Fruit fly (Drosophila melanogaster): ENCODE results near the gene Trf2.

Trf2 gene

DNA sequence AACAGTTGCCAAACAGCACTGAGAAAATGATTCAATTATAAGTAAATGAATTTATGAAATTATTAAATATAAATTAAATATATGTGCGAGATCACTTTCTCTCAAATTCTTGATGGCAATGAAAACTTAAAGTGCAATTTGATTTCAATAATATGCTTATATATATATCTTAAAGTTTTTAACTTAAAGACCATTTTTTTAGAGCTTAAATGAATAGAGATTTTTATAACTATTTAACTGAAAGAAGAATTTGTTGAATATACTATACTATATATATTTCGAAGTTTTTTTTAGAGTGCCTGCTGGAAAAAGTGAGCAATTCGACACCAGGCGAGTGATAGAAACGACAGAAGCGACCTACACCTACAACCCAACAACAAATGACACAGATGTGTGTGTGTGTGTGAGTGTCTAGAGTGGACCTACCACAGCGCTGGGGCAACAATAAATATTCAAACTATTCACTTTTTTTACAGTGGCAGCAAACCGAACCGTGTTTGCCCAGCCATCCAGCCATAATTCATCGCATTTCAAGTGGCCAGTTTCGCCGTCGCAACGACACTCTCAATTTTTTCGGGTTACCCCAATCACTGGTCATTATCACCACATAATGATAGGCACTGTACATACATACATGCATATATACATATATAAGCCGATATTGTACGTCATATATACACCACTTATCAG is 36.0 kb downstream of the Trf2 start:
- TF ChIP-seq CG17801 (GFP tag; optimal IDR thresholded peaks at IDR 0.05; ENCODE audit: partially characterized antibody) = peak; percentile 9

DNA sequence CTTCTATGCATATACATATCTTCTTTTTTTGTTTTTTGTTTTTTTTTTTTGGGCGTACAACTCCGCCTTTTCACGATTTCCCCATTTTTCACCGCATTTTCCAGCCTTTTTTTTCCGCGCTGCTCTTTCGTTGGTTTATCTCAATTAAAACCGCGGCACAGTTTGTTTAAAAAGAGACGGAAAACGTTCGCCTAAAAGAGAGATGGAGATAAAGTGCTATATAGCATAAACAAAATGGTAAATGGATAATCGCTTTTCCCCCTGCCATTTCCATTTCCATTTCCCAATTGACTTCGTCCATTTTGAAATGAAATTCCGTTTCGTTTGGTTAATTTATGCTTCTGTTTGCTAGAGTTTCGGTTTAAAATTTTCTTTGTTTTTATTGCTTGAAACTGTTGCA is 38.1 kb downstream of the Trf2 start:
- no peak for TF ChIP-seq CG17801 (GFP tag; optimal IDR thresholded peaks at IDR 0.05; ENCODE audit: partially characterized antibody)

DNA sequence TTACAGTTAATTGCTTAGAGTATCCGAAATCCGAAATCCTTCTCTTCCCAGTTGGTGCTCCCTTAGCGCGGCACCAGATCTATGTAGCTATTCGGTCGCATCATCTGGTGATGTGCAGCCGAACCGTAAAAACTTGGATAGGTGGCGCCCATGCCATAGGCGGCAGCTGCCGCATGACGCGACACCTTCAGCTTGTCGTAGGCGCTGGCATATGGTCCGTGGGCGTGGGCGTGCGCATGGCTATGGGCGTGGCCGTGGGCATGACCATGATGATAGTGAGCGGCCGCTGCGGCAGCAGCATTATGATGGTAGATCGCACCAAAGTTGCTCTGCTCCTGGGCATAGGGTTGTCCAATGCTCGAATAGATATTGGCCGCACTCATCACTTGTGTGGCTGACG is 39.1 kb downstream of the Trf2 start:
- no peak for TF ChIP-seq CG17801 (GFP tag; optimal IDR thresholded peaks at IDR 0.05; ENCODE audit: partially characterized antibody)

DNA sequence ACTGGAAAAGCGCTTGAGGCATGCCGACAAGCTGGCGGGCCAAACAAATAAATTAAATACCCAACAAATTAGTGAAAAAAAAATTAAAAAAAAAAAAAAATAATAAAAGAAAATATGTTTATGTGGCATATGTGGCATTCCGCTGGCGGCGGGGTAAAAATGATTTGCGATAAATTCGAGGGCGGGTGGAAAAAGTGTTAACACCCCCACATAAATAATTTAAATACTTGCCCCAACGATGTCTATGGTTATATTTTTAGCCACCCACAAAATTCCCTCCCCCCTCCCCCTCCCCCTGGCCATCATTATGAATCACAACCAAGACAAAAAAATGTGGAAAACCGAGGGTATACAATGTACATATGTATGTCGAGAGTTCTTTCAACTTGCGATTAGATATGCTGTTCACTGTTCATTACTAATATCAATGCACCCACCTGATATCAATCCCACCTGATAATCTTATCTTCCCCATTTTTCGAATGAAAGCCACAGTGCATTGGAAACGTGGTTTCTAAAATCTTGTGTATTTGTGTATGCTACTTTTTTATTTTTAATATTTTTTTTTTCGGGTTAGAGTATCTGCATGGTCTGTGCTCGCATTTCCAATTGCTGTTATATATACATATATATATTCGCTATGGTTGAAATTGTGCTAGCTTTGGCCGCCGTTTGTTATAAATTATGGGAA is 41.3 kb downstream of the Trf2 start:
- no peak for TF ChIP-seq CG17801 (GFP tag; optimal IDR thresholded peaks at IDR 0.05; ENCODE audit: partially characterized antibody)

DNA sequence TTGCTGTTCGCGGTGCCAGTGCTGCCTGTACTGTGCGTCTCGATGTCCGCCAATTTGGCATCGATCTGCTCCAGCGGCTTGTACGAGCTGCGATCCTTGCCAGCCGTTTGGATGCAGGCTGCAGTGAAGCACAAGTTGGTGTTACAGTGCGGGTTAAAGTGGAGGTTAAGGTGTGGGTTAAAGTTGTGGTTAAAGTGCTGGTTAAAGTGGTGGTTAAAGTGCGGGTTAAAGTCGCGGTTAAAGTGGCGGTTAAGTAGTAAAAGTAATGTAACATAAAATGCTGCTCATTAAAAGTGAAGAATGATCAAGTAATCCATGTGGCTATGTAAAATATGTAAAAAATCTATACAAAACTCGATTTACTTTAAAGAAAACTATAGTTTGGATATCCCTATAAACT is 43.1 kb downstream of the Trf2 start:
- TF ChIP-seq CG17801 (GFP tag; optimal IDR thresholded peaks at IDR 0.05; ENCODE audit: partially characterized antibody) = no peak

DNA sequence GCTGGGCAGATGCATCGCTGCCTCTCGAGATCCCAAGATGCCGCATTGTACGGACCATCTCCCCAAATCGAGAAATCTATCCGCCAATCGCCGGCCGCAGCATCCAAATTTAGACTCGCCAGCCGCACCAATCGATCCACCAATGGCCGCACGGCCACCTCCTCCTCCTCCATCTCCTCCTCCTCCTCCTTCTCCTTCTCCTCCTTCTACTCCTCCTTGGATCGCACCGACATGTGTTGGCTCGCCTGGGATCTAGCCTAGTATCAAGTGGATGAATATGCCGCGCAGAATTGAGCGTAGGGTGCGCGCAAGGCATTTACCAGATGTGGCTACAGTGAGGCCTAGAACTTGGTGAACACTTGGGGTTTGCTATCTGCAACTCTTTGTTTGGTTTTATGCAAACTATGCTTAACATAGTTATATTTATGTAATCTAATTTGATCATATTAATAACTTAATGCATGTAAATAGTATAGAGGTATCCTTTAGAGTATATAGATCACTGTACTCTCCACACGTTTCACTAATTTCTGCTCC is 46.0 kb downstream of the Trf2 start, which contains the start of gene org-1:
TSS of gene org-1 (minus strand) at position 51 of the 537 bp plus-strand sequence.
- TF ChIP-seq CG17801 (GFP tag; optimal IDR thresholded peaks at IDR 0.05; ENCODE audit: partially characterized antibody) = peak; percentile 89

DNA sequence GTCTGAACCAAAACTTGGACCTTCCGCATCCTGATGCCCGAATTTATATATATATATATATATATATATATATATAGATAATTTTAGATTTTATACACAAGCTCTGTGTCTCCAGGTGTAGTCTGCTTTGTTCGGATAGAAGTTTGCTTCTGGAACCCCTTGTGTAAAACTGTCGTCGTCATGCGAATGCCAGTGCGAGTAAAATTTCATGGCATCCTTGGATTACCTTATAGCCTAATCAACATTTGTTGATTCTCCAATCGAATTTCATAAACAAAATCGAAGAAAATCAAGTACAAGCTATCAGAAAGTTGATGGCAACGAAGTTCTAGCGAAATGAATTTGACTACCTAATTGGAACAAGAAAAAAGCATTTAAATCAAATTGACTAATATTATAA is 48.5 kb downstream of the Trf2 start, which contains the start of gene CG32713:
TSS of gene CG32713 (minus strand) at position 101 of the 400 bp plus-strand sequence.
- TF ChIP-seq CG17801 (GFP tag; optimal IDR thresholded peaks at IDR 0.05; ENCODE audit: partially characterized antibody) = no peak

DNA sequence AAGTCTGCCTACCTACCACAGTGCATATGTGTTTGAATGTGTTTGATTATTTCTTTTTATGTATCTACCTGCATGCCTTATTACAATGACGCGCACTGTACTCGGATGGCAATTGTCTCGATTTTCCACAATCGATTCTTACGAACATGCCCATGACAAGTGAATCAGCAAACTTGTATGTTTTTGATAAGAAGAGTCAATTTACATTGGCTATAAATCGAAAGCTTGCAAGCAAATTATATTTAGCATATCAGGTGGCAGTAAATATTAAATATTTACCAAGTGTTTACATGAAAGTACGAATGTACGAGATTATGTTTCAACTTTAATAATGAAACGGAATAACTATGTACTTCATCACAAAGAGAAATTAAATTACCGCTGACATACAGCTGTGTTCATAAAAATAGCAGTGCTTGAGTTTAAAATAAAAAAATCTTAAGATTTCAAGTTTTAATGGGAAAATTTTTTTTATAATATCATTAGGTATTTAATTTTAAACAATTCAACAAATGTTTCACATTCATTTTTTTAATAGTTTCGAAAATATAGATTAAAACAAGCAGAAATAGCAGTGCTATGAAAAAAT is 50.5 kb downstream of the Trf2 start:
- no peak for TF ChIP-seq CG17801 (GFP tag; optimal IDR thresholded peaks at IDR 0.05; ENCODE audit: partially characterized antibody)

DNA sequence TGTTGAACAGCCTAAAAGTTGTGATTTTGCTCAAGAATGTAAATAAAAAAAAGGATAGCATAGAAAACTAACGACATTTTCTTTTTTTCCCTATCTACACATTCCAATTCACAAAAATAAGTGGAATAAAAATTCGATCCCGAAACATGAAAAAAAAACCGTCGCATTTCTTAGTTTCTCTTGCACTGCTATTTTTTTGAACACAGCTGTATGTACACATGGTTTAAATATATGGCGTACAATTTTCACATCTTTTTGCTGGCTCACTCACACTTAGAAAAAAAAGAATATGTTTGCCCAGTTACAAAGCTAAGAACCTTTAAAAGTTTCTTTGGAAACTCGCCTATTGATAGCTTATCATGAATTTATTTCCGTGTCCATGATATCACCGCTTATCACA is 51.2 kb downstream of the Trf2 start:
- no peak for TF ChIP-seq CG17801 (GFP tag; optimal IDR thresholded peaks at IDR 0.05; ENCODE audit: partially characterized antibody)

DNA sequence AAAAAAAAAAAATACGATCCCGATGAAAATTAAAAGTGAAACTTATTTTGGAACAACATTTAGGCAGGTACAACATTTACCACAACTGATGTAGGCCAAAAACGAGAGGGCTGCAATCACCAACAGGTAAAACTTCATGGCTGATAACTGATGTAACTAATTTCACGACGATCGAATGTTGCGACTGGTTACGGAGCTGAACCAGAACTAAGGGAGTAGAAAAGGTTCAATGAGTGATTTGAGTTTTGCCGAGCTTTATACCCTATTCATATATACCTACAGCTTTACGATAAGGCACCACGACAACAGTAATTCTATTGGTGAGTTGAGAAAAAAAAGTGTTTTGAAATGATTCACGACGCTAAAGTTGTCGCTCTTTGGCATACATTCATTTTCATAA is 51.6 kb downstream of the Trf2 start, which contains the start of gene CG15347:
TSS of gene CG15347 (minus strand) at position 213 of the 400 bp plus-strand sequence.
- no peak for TF ChIP-seq CG17801 (GFP tag; optimal IDR thresholded peaks at IDR 0.05; ENCODE audit: partially characterized antibody)

DNA sequence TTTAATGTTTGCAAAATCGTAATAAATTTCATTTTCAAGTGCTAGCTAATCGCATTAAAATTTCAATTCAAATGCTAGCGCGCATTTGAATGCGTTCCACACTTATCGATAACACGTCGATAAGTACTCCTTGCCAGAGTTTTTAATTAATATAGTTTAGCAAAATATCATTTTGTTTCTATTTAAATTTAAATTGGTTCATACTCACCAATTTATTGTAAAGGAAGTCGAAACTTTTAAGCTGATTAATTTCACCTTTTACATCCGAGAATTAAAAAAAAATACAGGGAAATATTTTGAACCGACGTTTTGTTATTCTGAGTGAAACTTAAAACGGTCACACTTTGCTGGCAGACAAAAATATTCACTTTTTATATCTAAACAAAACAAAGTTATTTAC is 52.1 kb downstream of the Trf2 start, which contains the start of gene Es2:
TSS of gene Es2 (plus strand) at position 333 of the 400 bp plus-strand sequence.
- no peak for TF ChIP-seq CG17801 (GFP tag; optimal IDR thresholded peaks at IDR 0.05; ENCODE audit: partially characterized antibody)

DNA sequence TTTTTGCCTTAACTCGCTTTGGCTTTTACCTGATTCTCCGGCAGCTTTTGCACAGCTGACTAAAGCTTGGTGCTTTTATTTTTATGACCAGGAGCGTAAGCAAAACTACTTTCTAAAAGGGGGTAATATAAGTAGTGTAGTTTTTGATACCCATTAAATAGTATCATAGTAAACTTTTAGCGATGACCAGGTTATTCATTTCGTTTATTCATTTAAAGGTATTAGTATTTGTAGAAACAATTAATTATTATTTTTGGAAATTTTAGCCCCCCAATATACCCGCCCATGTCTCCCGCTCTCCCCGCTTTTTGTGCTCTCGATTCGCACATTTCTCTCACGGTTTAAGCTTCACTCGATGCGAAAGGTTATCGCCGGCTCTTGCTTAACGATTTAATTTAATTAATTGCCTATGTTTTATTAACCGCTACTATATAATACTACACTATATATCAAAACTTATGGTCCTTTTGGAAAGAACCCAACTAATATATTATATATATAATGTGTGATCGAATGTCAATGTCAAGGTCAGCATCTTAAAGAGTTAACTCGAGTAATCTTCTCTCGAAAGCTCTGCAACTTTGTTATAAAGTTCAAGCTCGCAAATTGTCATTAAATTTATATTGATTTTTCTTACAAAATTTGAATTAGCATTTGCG is 55.4 kb downstream of the Trf2 start, which contains the start of gene Sptr:
TSS of gene Sptr (minus strand) at position 61 of the 659 bp plus-strand sequence.
- TF ChIP-seq CG17801 (GFP tag; optimal IDR thresholded peaks at IDR 0.05; ENCODE audit: partially characterized antibody) = no peak

DNA sequence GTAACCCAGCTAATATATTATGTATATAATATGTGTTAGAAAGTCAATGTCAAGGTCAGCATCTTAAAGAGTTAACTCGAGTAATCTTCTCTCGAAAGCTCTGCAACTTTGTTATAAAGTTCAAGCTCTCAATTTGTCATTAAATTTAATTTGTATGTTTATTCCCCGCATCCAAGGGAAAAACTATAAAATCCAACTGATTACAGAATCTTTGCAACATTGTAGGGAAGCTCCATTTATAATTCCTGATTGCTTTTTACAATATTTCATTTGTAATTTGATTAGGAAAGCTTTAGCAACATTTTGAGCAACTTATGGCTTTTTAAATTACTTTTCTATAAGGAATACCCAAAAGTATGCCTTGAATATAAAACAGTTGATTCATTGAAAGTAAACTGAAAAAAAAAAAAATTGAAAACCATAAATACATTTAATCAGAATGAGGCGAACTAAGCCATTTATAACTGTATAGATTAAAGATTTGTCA is 57.7 kb downstream of the Trf2 start:
- TF ChIP-seq CG17801 (GFP tag; optimal IDR thresholded peaks at IDR 0.05; ENCODE audit: partially characterized antibody) = no peak

DNA sequence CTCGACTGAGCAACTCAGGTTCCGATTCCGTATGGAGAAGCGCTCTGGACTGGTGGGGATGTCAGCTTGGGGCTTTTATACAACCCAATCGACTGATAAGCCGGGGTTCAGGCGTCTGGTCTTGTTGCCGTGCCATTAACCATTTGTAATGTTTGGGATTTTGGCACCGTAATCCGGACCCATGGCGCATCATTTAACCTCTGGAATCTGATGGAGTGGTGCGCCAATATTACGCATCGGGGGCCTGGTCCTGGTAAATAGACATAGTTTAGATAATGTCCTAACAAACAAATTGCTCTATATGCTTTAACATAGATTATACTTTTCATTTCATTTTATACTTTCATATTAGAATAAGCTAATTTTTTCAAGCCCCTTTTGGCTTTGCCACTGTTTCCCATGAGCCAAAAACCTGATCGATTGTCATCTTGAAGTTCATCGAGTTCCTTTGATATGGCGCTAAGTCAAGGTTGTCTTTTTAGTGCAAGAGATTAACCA is 59.9 kb downstream of the Trf2 start, which contains the start of gene CG12116:
TSS of gene CG12116 (minus strand) at position 51 of the 498 bp plus-strand sequence.
- no peak for TF ChIP-seq CG17801 (GFP tag; optimal IDR thresholded peaks at IDR 0.05; ENCODE audit: partially characterized antibody)
